ENCODE assay signal across 2 fruit fly cellular contexts in genomic region chr2L:1916461-1916860, dm6.
A peak's percentile ranks its signal among the peaks of the same experiment; 100 is the strongest.
TF ChIP-seq lines count a peak whose summit lies in the region.

No protein-coding gene starts in this region.

TF ChIP-seq in whole organism, embryonic, 481 proteins besides CTCF, POLR2A, EP300 and RAD21 (continued from another document and continues in another):
- peak; percentile 24; the same call in 1 of the 3 replicates for TF ChIP-seq otp (GFP tag; IDR thresholded peaks at IDR 0.05; lab: Robert Waterston, UW)
- no peak for TF ChIP-seq CG16863 (GFP tag; optimal IDR thresholded peaks at IDR 0.05; lab: Kevin White, UChicago)
- TF ChIP-seq CG30403 (GFP tag; optimal IDR thresholded peaks at IDR 0.05; lab: Kevin White, UChicago) = peak; percentile 24
- TF ChIP-seq ase (GFP tag; IDR thresholded peaks at IDR 0.05; lab: Robert Waterston, UW) = peak; percentile 66
- TF ChIP-seq Asciz (GFP tag; optimal IDR thresholded peaks at IDR 0.05; lab: Kevin White, UChicago) = peak; percentile 45
- TF ChIP-seq CG10321 (GFP tag; IDR thresholded peaks at IDR 0.05; lab: Robert Waterston, UW) = no peak
- peak; percentile 10 for TF ChIP-seq tin (GFP tag; optimal IDR thresholded peaks at IDR 0.05; lab: Kevin White, UChicago)
- peak; percentile 59 for TF ChIP-seq phol (tag; optimal IDR thresholded peaks at IDR 0.05; lab: Kevin White, UChicago)
- TF ChIP-seq ken (GFP tag; IDR thresholded peaks at IDR 0.05; lab: Robert Waterston, UW) = peak; percentile 73; the same call in 2 of the 3 replicates
- TF ChIP-seq CG7372 (GFP tag; IDR thresholded peaks at IDR 0.05; lab: Robert Waterston, UW) = 0 out of 2 replicates have a peak, but pooled peaks have one; percentile 17
- no peak for TF ChIP-seq zf30C (GFP tag; optimal IDR thresholded peaks at IDR 0.05; lab: Kevin White, UChicago)
- peak in 1 of 2 experiments; percentile 43 for TF ChIP-seq Pdp1 (GFP tag; optimal IDR thresholded peaks at IDR 0.05; lab: Kevin White, UChicago)
- peak; percentile 27 for TF ChIP-seq CG3407 (GFP tag; optimal IDR thresholded peaks at IDR 0.05; lab: Kevin White, UChicago)
- peak; percentile 10 for TF ChIP-seq CG8944 (GFP tag; optimal IDR thresholded peaks at IDR 0.05; lab: Kevin White, UChicago)
- TF ChIP-seq BEAF-32 (GFP tag; optimal IDR thresholded peaks at IDR 0.05; lab: Kevin White, UChicago) = no peak
- peak; percentile 32 for TF ChIP-seq CG13424 (tag; optimal IDR thresholded peaks at IDR 0.05; lab: Kevin White, UChicago)
- TF ChIP-seq Doc2 (GFP tag; IDR thresholded peaks at IDR 0.05; lab: Robert Waterston, UW) = 0 out of 2 replicates have a peak, but pooled peaks have one; percentile 16
- TF ChIP-seq CG34422 (GFP tag; IDR thresholded peaks at IDR 0.05; lab: Robert Waterston, UW) = peak; percentile 77; the same call in 2 of the 3 replicates
- no peak for TF ChIP-seq hb (GFP tag; IDR thresholded peaks at IDR 0.05; lab: Robert Waterston, UW; ENCODE audit: partially characterized antibody)
- peak; percentile 56 for TF ChIP-seq CG18262 (tag; optimal IDR thresholded peaks at IDR 0.05; lab: Kevin White, UChicago)
- TF ChIP-seq CG1603 (tag; optimal IDR thresholded peaks at IDR 0.05; lab: Kevin White, UChicago) = peak; percentile 68
- peak; percentile 49 for TF ChIP-seq nmo (GFP tag; optimal IDR thresholded peaks at IDR 0.05; lab: Kevin White, UChicago)
- TF ChIP-seq zfh1 (GFP tag; IDR thresholded peaks at IDR 0.05; lab: Robert Waterston, UW) = peak; percentile 71
- peak; percentile 38 for TF ChIP-seq CG17829 (tag; optimal IDR thresholded peaks at IDR 0.05; lab: Kevin White, UChicago)
- peak; percentile 40 for TF ChIP-seq ind (GFP tag; optimal IDR thresholded peaks at IDR 0.05; lab: Kevin White, UChicago)
- peak; percentile 54; the same call in 2 of the 4 replicates for TF ChIP-seq Gug (GFP tag; IDR thresholded peaks at IDR 0.05; lab: Robert Waterston, UW)
- peak; percentile 36; the same call in 1 of the 2 replicates for TF ChIP-seq sim (GFP tag; IDR thresholded peaks at IDR 0.05; lab: Robert Waterston, UW)
- TF ChIP-seq ranshi (GFP tag; IDR thresholded peaks at IDR 0.05; lab: Robert Waterston, UW) = peak; percentile 45
- no peak for TF ChIP-seq CrebB (tag; optimal IDR thresholded peaks at IDR 0.05; lab: Kevin White, UChicago)
- no peak for TF ChIP-seq Poxn (GFP tag; IDR thresholded peaks at IDR 0.05; lab: Robert Waterston, UW)
- peak; percentile 78 for TF ChIP-seq Sox102F (GFP tag; optimal IDR thresholded peaks at IDR 0.05; lab: Kevin White, UChicago)
- no peak for TF ChIP-seq D (optimal IDR thresholded peaks at IDR 0.05; lab: Kevin White, UChicago)
- peak; percentile 12 for TF ChIP-seq D (GFP tag; optimal IDR thresholded peaks at IDR 0.05; lab: Kevin White, UChicago)
- TF ChIP-seq seq (GFP tag; IDR thresholded peaks at IDR 0.05; lab: Robert Waterston, UW) = 0 out of 2 replicates have a peak, but pooled peaks have one; percentile 48
- peak; percentile 68 for TF ChIP-seq gem (tag; optimal IDR thresholded peaks at IDR 0.05; lab: Kevin White, UChicago)
- TF ChIP-seq CG17385 (GFP tag; optimal IDR thresholded peaks at IDR 0.05; lab: Kevin White, UChicago) = peak; percentile 46
- no peak for TF ChIP-seq fd64A (GFP tag; optimal IDR thresholded peaks at IDR 0.05; lab: Kevin White, UChicago)
- TF ChIP-seq oc (tag; optimal IDR thresholded peaks at IDR 0.05; lab: Kevin White, UChicago) = peak; percentile 43
- TF ChIP-seq CG7839 (tag; optimal IDR thresholded peaks at IDR 0.05; lab: Kevin White, UChicago) = peak; percentile 6
- 0 out of 2 replicates have a peak, but pooled peaks have one; percentile 53 for TF ChIP-seq HLH3B (GFP tag; IDR thresholded peaks at IDR 0.05; lab: Robert Waterston, UW)
- TF ChIP-seq sc (optimal IDR thresholded peaks at IDR 0.05; lab: Kevin White, UChicago) = no peak
- TF ChIP-seq sc (GFP tag; optimal IDR thresholded peaks at IDR 0.05; lab: Kevin White, UChicago) = peak; percentile 20
- TF ChIP-seq slbo (GFP tag; IDR thresholded peaks at IDR 0.05; lab: Robert Waterston, UW) = no peak
- TF ChIP-seq Lhr (GFP tag; optimal IDR thresholded peaks at IDR 0.05; lab: Kevin White, UChicago) = no peak
- TF ChIP-seq repo (GFP tag; optimal IDR thresholded peaks at IDR 0.05; lab: Kevin White, UChicago) = no peak
- peak; percentile 29 for TF ChIP-seq CG8924 (tag; optimal IDR thresholded peaks at IDR 0.05; lab: Kevin White, UChicago)
- peak; percentile 79 for TF ChIP-seq grau (tag; optimal IDR thresholded peaks at IDR 0.05; lab: Kevin White, UChicago)
- TF ChIP-seq sqz (GFP tag; optimal IDR thresholded peaks at IDR 0.05; lab: Kevin White, UChicago) = peak; percentile 65
- no peak for TF ChIP-seq Mad (GFP tag; optimal IDR thresholded peaks at IDR 0.05; lab: Kevin White, UChicago)
- peak; percentile 6 to 14 for TF ChIP-seq dpn (GFP tag; optimal IDR thresholded peaks at IDR 0.05; lab: Kevin White, UChicago)
- TF ChIP-seq wor (GFP tag; IDR thresholded peaks at IDR 0.05; lab: Robert Waterston, UW) = peak; percentile 36
- 0 out of 2 replicates have a peak, but pooled peaks have one; percentile 5 for TF ChIP-seq dimm (GFP tag; IDR thresholded peaks at IDR 0.05; lab: Robert Waterston, UW)
- TF ChIP-seq Nf-YA (GFP tag; IDR thresholded peaks at IDR 0.05; lab: Robert Waterston, UW) = peak; percentile 23; the same call in 1 of the 2 replicates
- no peak for TF ChIP-seq scrt (GFP tag; optimal IDR thresholded peaks at IDR 0.05; lab: Kevin White, UChicago)
- peak; percentile 73 for TF ChIP-seq sisA (GFP tag; IDR thresholded peaks at IDR 0.05; lab: Robert Waterston, UW)
- no peak for TF ChIP-seq prd (optimal IDR thresholded peaks at IDR 0.05; lab: Kevin White, UChicago)
- peak; percentile 74 for TF ChIP-seq prd (GFP tag; IDR thresholded peaks at IDR 0.05; lab: Robert Waterston, UW)
- TF ChIP-seq lilli (GFP tag; optimal IDR thresholded peaks at IDR 0.05; lab: Kevin White, UChicago) = peak; percentile 12
- TF ChIP-seq sens (GFP tag; lab: Kevin White, UChicago) = peak; percentile 85
- peak; percentile 45 for TF ChIP-seq Hr3 (GFP tag; optimal IDR thresholded peaks at IDR 0.05; lab: Kevin White, UChicago)
- peak; percentile 6 for TF ChIP-seq gsb-n (tag; optimal IDR thresholded peaks at IDR 0.05; lab: Kevin White, UChicago)
- peak; percentile 64 for TF ChIP-seq row (GFP tag; IDR thresholded peaks at IDR 0.05; lab: Robert Waterston, UW)
- peak; percentile 78 for TF ChIP-seq dmrt99B (tag; optimal IDR thresholded peaks at IDR 0.05; lab: Kevin White, UChicago)
- peak; percentile 81 for TF ChIP-seq vvl (GFP tag; IDR thresholded peaks at IDR 0.05; lab: Robert Waterston, UW)
- peak; percentile 92 for TF ChIP-seq Drgx (GFP tag; IDR thresholded peaks at IDR 0.05; lab: Robert Waterston, UW)

TF ChIP-seq in whole organism, prepupa, 60 proteins besides CTCF, POLR2A, EP300 and RAD21 (continued from another document):
- TF ChIP-seq CG31627 (GFP tag; optimal IDR thresholded peaks at IDR 0.05; lab: Kevin White, UChicago) = peak; percentile 7
- peak; percentile 14 for TF ChIP-seq lz (GFP tag; optimal IDR thresholded peaks at IDR 0.05; lab: Kevin White, UChicago)
- peak; percentile 7 for TF ChIP-seq acj6 (GFP tag; optimal IDR thresholded peaks at IDR 0.05; lab: Kevin White, UChicago)
